Worm (Caenorhabditis elegans): ENCODE measurements around the gene C25F9.14.

- TF ChIP-seq lsy-2 (tag; optimal IDR thresholded peaks at IDR 0.05) (no peak), fos-1 (tag; optimal IDR thresholded peaks at IDR 0.05) (no peak), ama-1 (optimal IDR thresholded peaks at IDR 0.05) (no peak), elt-3 (tag; optimal IDR thresholded peaks at IDR 0.05) (no peak), dsc-1 (tag; optimal IDR thresholded peaks at IDR 0.05) (no peak)
Observed at ce11 chrV:19398396-19398795, 37.9 kb upstream of the C25F9.14 start.
